Worm (Caenorhabditis elegans): ENCODE results near the gene M163.11.

The M163.11 gene

ce11 chrX:14442321-14442720 is 36.9 kb upstream of the M163.11 start, which contains the start of gene F23D12.3:
TSS of gene F23D12.3 (plus strand) at chrX:14442621.
- TF ChIP-seq zip-4 (GFP tag; optimal IDR thresholded peaks at IDR 0.05) (no peak), fkh-4 (tag; optimal IDR thresholded peaks at IDR 0.05; ENCODE audit: borderline replicate concordance) (no peak), tlp-1 (tag; optimal IDR thresholded peaks at IDR 0.05) (no peak)

ce11 chrX:14444701-14445100 is 34.5 kb upstream of the M163.11 start, which contains the start of gene F23D12.4:
TSS of gene F23D12.4 (plus strand) at chrX:14445001.
- TF ChIP-seq nhr-12 (tag; optimal IDR thresholded peaks at IDR 0.05) (no peak), sox-4 (tag; optimal IDR thresholded peaks at IDR 0.05) (no peak)

- TF ChIP-seq fkh-4 (tag; optimal IDR thresholded peaks at IDR 0.05; ENCODE audit: borderline replicate concordance) (no peak), unc-62 (GFP tag; optimal IDR thresholded peaks at IDR 0.05) (no peak), F16B12.6 (tag; optimal IDR thresholded peaks at IDR 0.05) (no peak), unc-98 (GFP tag; IDR thresholded peaks at IDR 0.05) (no peak), irx-1 (tag; optimal IDR thresholded peaks at IDR 0.05) (no peak)
Observed at ce11 chrX:14447498-14447897, 31.7 kb upstream of the M163.11 start.

ce11 chrX:14447910-14448309 is 31.3 kb upstream of the M163.11 start, which contains the start of gene jmjd-3.2:
TSS of gene jmjd-3.2 (plus strand) at chrX:14448210.
- no peak for TF ChIP-seq skn-1 (tag; optimal IDR thresholded peaks at IDR 0.05)
- no peak for TF ChIP-seq nhr-20 (tag; optimal IDR thresholded peaks at IDR 0.05)
- TF ChIP-seq sup-37 (GFP tag; optimal IDR thresholded peaks at IDR 0.05): no peak
- no peak for TF ChIP-seq unc-62 (GFP tag; optimal IDR thresholded peaks at IDR 0.05)
- TF ChIP-seq C34B4.2 (tag; optimal IDR thresholded peaks at IDR 0.05): no peak
- TF ChIP-seq zag-1 (tag; optimal IDR thresholded peaks at IDR 0.05): no peak
- TF ChIP-seq nhr-85 (tag): no peak
- TF ChIP-seq alr-1 (tag; optimal IDR thresholded peaks at IDR 0.05; ENCODE audit: borderline replicate concordance): no peak
- no peak for TF ChIP-seq pqm-1 (tag; optimal IDR thresholded peaks at IDR 0.05)
- no peak for TF ChIP-seq snpc-4 (tag; optimal IDR thresholded peaks at IDR 0.05)
- no peak for TF ChIP-seq nhr-84 (tag; optimal IDR thresholded peaks at IDR 0.05)
- TF ChIP-seq C04F5.9 (tag; optimal IDR thresholded peaks at IDR 0.05): no peak
- no peak for TF ChIP-seq efl-1 (optimal IDR thresholded peaks at IDR 0.05)
- TF ChIP-seq efl-1 (GFP tag; optimal IDR thresholded peaks at IDR 0.05 in 1 of 2): no peak
- TF ChIP-seq ztf-4 (tag; optimal IDR thresholded peaks at IDR 0.05): no peak
- no peak for TF ChIP-seq unc-130 (tag; optimal IDR thresholded peaks at IDR 0.05)

ce11 chrX:14453735-14454134 is 25.4 kb upstream of the M163.11 start, which contains the start of gene F23D12.7:
TSS of gene F23D12.7 (minus strand) at chrX:14453835.
- TF ChIP-seq unc-98 (GFP tag; IDR thresholded peaks at IDR 0.05) (no peak), rnt-1 (tag; optimal IDR thresholded peaks at IDR 0.05) (peak; percentile 43)

- TF ChIP-seq C16A3.4 (tag; optimal IDR thresholded peaks at IDR 0.05): no peak
Observed at ce11 chrX:14455419-14455818, 23.8 kb upstream of the M163.11 start, which contains the start of gene Y66C5A.1. TSS of gene Y66C5A.1 (minus strand) at chrX:14455519.

ce11 chrX:14460412-14460811 is 18.8 kb upstream of the M163.11 start, which contains the start of gene Y66C5A.2:
TSS of gene Y66C5A.2 (plus strand) at chrX:14460712.
- no peak for TF ChIP-seq mdl-1 (tag; optimal IDR thresholded peaks at IDR 0.05)
- no peak for TF ChIP-seq pqm-1 (tag; optimal IDR thresholded peaks at IDR 0.05)
- no peak for TF ChIP-seq nhr-77 (tag; optimal IDR thresholded peaks at IDR 0.05)
- no peak for TF ChIP-seq ets-5 (GFP tag; IDR thresholded peaks at IDR 0.05)
- TF ChIP-seq mef-2 (tag; optimal IDR thresholded peaks at IDR 0.05): no peak
- no peak for TF ChIP-seq nhr-47 (tag; optimal IDR thresholded peaks at IDR 0.05)
- TF ChIP-seq efl-1 (optimal IDR thresholded peaks at IDR 0.05): no peak
- no peak for TF ChIP-seq efl-1 (GFP tag; optimal IDR thresholded peaks at IDR 0.05 in 1 of 2)
- no peak for TF ChIP-seq efl-3 (GFP tag; optimal IDR thresholded peaks at IDR 0.05)
- TF ChIP-seq C04F5.9 (tag; optimal IDR thresholded peaks at IDR 0.05): no peak
- no peak for TF ChIP-seq tbx-2 (tag; optimal IDR thresholded peaks at IDR 0.05)
- TF ChIP-seq nhr-85 (tag): no peak
- no peak for TF ChIP-seq C34B4.2 (tag; optimal IDR thresholded peaks at IDR 0.05)
- no peak for TF ChIP-seq mep-1 (tag; optimal IDR thresholded peaks at IDR 0.05)
- TF ChIP-seq nhr-11 (tag; optimal IDR thresholded peaks at IDR 0.05): no peak
- TF ChIP-seq swsn-7 (tag; optimal IDR thresholded peaks at IDR 0.05): no peak
- TF ChIP-seq nhr-28 (tag; optimal IDR thresholded peaks at IDR 0.05): no peak
- TF ChIP-seq isw-1 (GFP tag; IDR thresholded peaks at IDR 0.05): no peak
- no peak for TF ChIP-seq vab-15 (tag; optimal IDR thresholded peaks at IDR 0.05)
- no peak for TF ChIP-seq ceh-88 (GFP tag; IDR thresholded peaks at IDR 0.05)
- TF ChIP-seq ceh-82 (tag; optimal IDR thresholded peaks at IDR 0.05): no peak
